Fruit fly (Drosophila melanogaster) whole organism, prepupa: ENCODE results near the gene Lst8.

Source experiments
- Blimp-1 ChIP-seq: fragments of 200-800 bp; sonication (Bioruptor generic); optimal IDR thresholded peaks from 3 replicates; lab custom pipeline; 2017; ENCODE audit warnings: missing biosample characterization, missing genetic modification characterization, mild to moderate bottlenecking, moderate library complexity, missing genetic modification reagents
- CG10631 ChIP-seq: fragments of 200-800 bp; sonication (Bioruptor generic); optimal IDR thresholded peaks from 2 replicates; lab custom pipeline; 2016; ENCODE audit warnings: missing biosample characterization, missing genetic modification characterization
- CG10669 ChIP-seq: fragments of 200-800 bp; sonication (Bioruptor generic); optimal IDR thresholded peaks from 3 replicates; lab custom pipeline; 2018; ENCODE audit warnings: missing biosample characterization, mild to moderate bottlenecking, missing genetic modification characterization, moderate library complexity
- CG11294 ChIP-seq: fragments of 200-800 bp; sonication (Bioruptor generic); IDR thresholded peaks from 2 replicates; pipeline ENCODE4 v1.3.6; 2022; ENCODE audit warnings: missing biosample characterization, missing genetic modification characterization
- CG11762 ChIP-seq: fragments of 200-800 bp; sonication (Bioruptor generic); optimal IDR thresholded peaks from 3 replicates; lab custom pipeline; 2016; ENCODE audit warnings: missing biosample characterization, missing genetic modification characterization; ENCODE audit not compliant: insufficient read depth
- CG11902 ChIP-seq: fragments of 200-800 bp; sonication (Bioruptor generic); optimal IDR thresholded peaks from 3 replicates; lab custom pipeline; 2016; ENCODE audit warnings: missing biosample characterization, missing genetic modification characterization
- CG15336 ChIP-seq: fragments of 200-800 bp; sonication (Bioruptor generic); IDR thresholded peaks from 2 replicates; pipeline ENCODE4 v1.3.6; 2022; ENCODE audit warnings: missing biosample characterization, missing genetic modification characterization
- CG1621 ChIP-seq: fragments of 200-800 bp; sonication (Bioruptor generic); optimal IDR thresholded peaks from 3 replicates; lab custom pipeline; 2018; ENCODE audit warnings: missing biosample characterization, mild to moderate bottlenecking, missing genetic modification characterization
- CG16779 ChIP-seq: fragments of 200-800 bp; sonication (Bioruptor generic); optimal IDR thresholded peaks from 3 replicates; lab custom pipeline; 2017; ENCODE audit warnings: missing biosample characterization, mild to moderate bottlenecking, missing genetic modification characterization
- CG3032 ChIP-seq: fragments of 200-800 bp; optimal IDR thresholded peaks from 2 replicates; lab custom pipeline; 2019; ENCODE audit warnings: missing biosample characterization, mild to moderate bottlenecking, missing genetic modification characterization, moderate library complexity
- CG31627 ChIP-seq: fragments of 200-800 bp; sonication (Bioruptor generic); optimal IDR thresholded peaks from 3 replicates; lab custom pipeline; 2016; ENCODE audit warnings: missing biosample characterization, missing genetic modification characterization
- CG32006 ChIP-seq: fragments of 200-800 bp; sonication (Bioruptor generic); optimal IDR thresholded peaks from 3 replicates; lab custom pipeline; 2017; ENCODE audit warnings: missing biosample characterization, mild to moderate bottlenecking, missing genetic modification characterization
- CG34406 ChIP-seq: fragments of 200-800 bp; sonication (Bioruptor generic); optimal IDR thresholded peaks from 3 replicates; lab custom pipeline; 2016; ENCODE audit warnings: missing biosample characterization, missing genetic modification characterization
- CG3919 ChIP-seq: fragments of 200-800 bp; sonication (Bioruptor generic); optimal IDR thresholded peaks from 3 replicates; lab custom pipeline; 2016; ENCODE audit warnings: missing biosample characterization, missing genetic modification characterization
- CG4318 ChIP-seq: fragments of 200-800 bp; sonication (Bioruptor generic); optimal IDR thresholded peaks from 3 replicates; lab custom pipeline; 2017; ENCODE audit warnings: missing biosample characterization, mild to moderate bottlenecking, missing genetic modification characterization
- CG6792 ChIP-seq: fragments of 200-800 bp; sonication (Bioruptor generic); optimal IDR thresholded peaks from 3 replicates; lab custom pipeline; 2016; ENCODE audit warnings: missing biosample characterization, missing genetic modification characterization
- CG6808 ChIP-seq: fragments of 200-800 bp; sonication (Bioruptor generic); optimal IDR thresholded peaks from 3 replicates; lab custom pipeline; 2017; ENCODE audit warnings: missing biosample characterization, missing genetic modification characterization, mild to moderate bottlenecking, moderate library complexity, missing genetic modification reagents
- CG6854 ChIP-seq: fragments of 200-800 bp; sonication (Bioruptor generic); optimal IDR thresholded peaks from 2 replicates; lab custom pipeline; 2017; ENCODE audit warnings: missing biosample characterization, mild to moderate bottlenecking, missing genetic modification characterization
- CG7368 ChIP-seq: fragments of 200-800 bp; sonication (Bioruptor generic); optimal IDR thresholded peaks from 3 replicates; lab custom pipeline; 2016; ENCODE audit warnings: missing biosample characterization, missing genetic modification characterization
- CG8319 ChIP-seq: fragments of 200-800 bp; sonication (Bioruptor generic); optimal IDR thresholded peaks from 3 replicates; lab custom pipeline; 2016; ENCODE audit warnings: missing biosample characterization, missing genetic modification characterization
- CG8632 ChIP-seq: fragments of 200-800 bp; sonication (Bioruptor generic); optimal IDR thresholded peaks from 3 replicates; lab custom pipeline; 2016; ENCODE audit warnings: missing biosample characterization, missing genetic modification characterization
- CG9139 ChIP-seq: fragments of 200-800 bp; sonication (Bioruptor generic); optimal IDR thresholded peaks from 3 replicates; lab custom pipeline; 2017; ENCODE audit warnings: missing biosample characterization, mild to moderate bottlenecking, missing genetic modification characterization
- Eip78C ChIP-seq: fragments of 200-800 bp; sonication (Bioruptor generic); peaks from one replicate; lab custom pipeline; 2016; ENCODE audit warnings: missing biosample characterization, missing genetic modification characterization
- Eip93F ChIP-seq: fragments of 200-800 bp; sonication (Bioruptor generic); optimal IDR thresholded peaks from 2 replicates; lab custom pipeline; 2016; ENCODE audit warnings: missing biosample characterization, mild to moderate bottlenecking, missing genetic modification characterization
- Ets21C ChIP-seq: fragments of 200-800 bp; sonication (Bioruptor generic); optimal IDR thresholded peaks from 3 replicates; lab custom pipeline; 2016; ENCODE audit warnings: missing biosample characterization, missing genetic modification characterization
- Ets96B ChIP-seq: fragments of 200-800 bp; optimal IDR thresholded peaks from 2 replicates; lab custom pipeline; 2019; ENCODE audit warnings: missing biosample characterization, mild to moderate bottlenecking, missing genetic modification characterization, moderate library complexity
- Gug ChIP-seq: fragments of 200-800 bp; sonication (Bioruptor generic); IDR thresholded peaks from 2 replicates; pipeline ENCODE4 v1.3.6; 2022; ENCODE audit warnings: missing biosample characterization, missing genetic modification characterization
- Hr38 ChIP-seq: sonication (Bioruptor generic); optimal IDR thresholded peaks from 2 replicates; lab custom pipeline; 2016; ENCODE audit warnings: missing biosample characterization, missing genetic modification characterization
- Hr39 ChIP-seq: fragments of 200-800 bp; sonication (Bioruptor generic); optimal IDR thresholded peaks from 2 replicates; lab custom pipeline; 2016; ENCODE audit warnings: missing biosample characterization, missing genetic modification characterization
- Hr4 ChIP-seq: fragments of 200-800 bp; sonication (Bioruptor generic); optimal IDR thresholded peaks from 3 replicates; lab custom pipeline; 2016; ENCODE audit warnings: missing biosample characterization, missing genetic modification characterization
- Lpt ChIP-seq: fragments of 200-800 bp; sonication (Bioruptor generic); optimal IDR thresholded peaks from 3 replicates; lab custom pipeline; 2016; ENCODE audit warnings: missing biosample characterization, missing genetic modification characterization
- Met ChIP-seq: fragments of 200-800 bp; sonication (Bioruptor generic); optimal IDR thresholded peaks from 3 replicates; lab custom pipeline; 2016; ENCODE audit warnings: missing biosample characterization, missing genetic modification characterization
- OdsH ChIP-seq: fragments of 200-800 bp; sonication (Bioruptor generic); optimal IDR thresholded peaks from 3 replicates; lab custom pipeline; 2016; ENCODE audit warnings: missing biosample characterization, missing genetic modification characterization
- Smox ChIP-seq: fragments of 200-800 bp; sonication (Bioruptor generic); optimal IDR thresholded peaks from 3 replicates; lab custom pipeline; 2016; ENCODE audit warnings: missing biosample characterization, missing genetic modification characterization
- Sox102F ChIP-seq: fragments of 200-800 bp; sonication (Bioruptor generic); optimal IDR thresholded peaks from 2 replicates; lab custom pipeline; 2016; ENCODE audit warnings: missing biosample characterization, mild to moderate bottlenecking, missing genetic modification characterization
- Sox14 ChIP-seq: fragments of 200-800 bp; sonication (Bioruptor generic); optimal IDR thresholded peaks from 3 replicates; lab custom pipeline; 2016; ENCODE audit warnings: missing biosample characterization, missing genetic modification characterization
- Sox15 ChIP-seq: fragments of 200-800 bp; sonication (Bioruptor generic); optimal IDR thresholded peaks from 3 replicates; lab custom pipeline; 2016; ENCODE audit warnings: missing biosample characterization, missing genetic modification characterization
- acj6 ChIP-seq: fragments of 200-800 bp; sonication (Bioruptor generic); optimal IDR thresholded peaks from 3 replicates; lab custom pipeline; 2016; ENCODE audit warnings: missing biosample characterization, missing genetic modification characterization
- cyc ChIP-seq: fragments of 200-800 bp; sonication (Bioruptor generic); optimal IDR thresholded peaks from 3 replicates; lab custom pipeline; 2016; ENCODE audit warnings: missing biosample characterization, missing genetic modification characterization
- dac ChIP-seq: fragments of 200-800 bp; sonication (Bioruptor generic); optimal IDR thresholded peaks from 2 replicates; lab custom pipeline; 2017; ENCODE audit warnings: missing biosample characterization, mild to moderate bottlenecking, missing genetic modification characterization
- dsx ChIP-seq: fragments of 200-800 bp; optimal IDR thresholded peaks from 3 replicates; lab custom pipeline; 2019; ENCODE audit warnings: missing biosample characterization, mild to moderate bottlenecking, missing genetic modification characterization, moderate library complexity; ENCODE audit not compliant: poor library complexity, severe bottlenecking
- eg ChIP-seq: fragments of 200-800 bp; sonication (Bioruptor generic); IDR thresholded peaks from 3 replicates; pipeline ENCODE4 v1.3.6; 2022; ENCODE audit warnings: missing biosample characterization, missing genetic modification characterization
- fd59A ChIP-seq: fragments of 200-800 bp; sonication (Bioruptor generic); optimal IDR thresholded peaks from 2 replicates; lab custom pipeline; 2017; ENCODE audit warnings: missing biosample characterization, mild to moderate bottlenecking, missing genetic modification characterization, missing genetic modification reagents
- fkh ChIP-seq: fragments of 200-800 bp; sonication (Bioruptor generic); optimal IDR thresholded peaks from 3 replicates; lab custom pipeline; 2017; ENCODE audit warnings: missing biosample characterization, mild to moderate bottlenecking, missing genetic modification characterization, moderate library complexity
- lz ChIP-seq: fragments of 200-800 bp; sonication (Bioruptor generic); optimal IDR thresholded peaks from 3 replicates; lab custom pipeline; 2016; ENCODE audit warnings: missing biosample characterization, missing genetic modification characterization
- net ChIP-seq: fragments of 200-800 bp; sonication (Bioruptor generic); optimal IDR thresholded peaks from 3 replicates; lab custom pipeline; 2016; ENCODE audit warnings: missing biosample characterization, missing genetic modification characterization
- pdm3 ChIP-seq: fragments of 200-800 bp; sonication (Bioruptor generic); optimal IDR thresholded peaks from 3 replicates; lab custom pipeline; 2016; ENCODE audit warnings: missing biosample characterization, missing genetic modification characterization
- salr ChIP-seq, 2 experiments: fragments of 200-800 bp; sonication (Bioruptor generic); optimal IDR thresholded peaks; 3 replicates each; lab custom pipeline; 2016 to 2018; ENCODE audit warnings: missing biosample characterization in 2 of 2, missing genetic modification characterization in 2 of 2, mild to moderate bottlenecking in 1 of 2
- spab ChIP-seq: fragments of 200-800 bp; sonication (Bioruptor generic); optimal IDR thresholded peaks from 2 replicates; lab custom pipeline; 2017; ENCODE audit warnings: missing biosample characterization, mild to moderate bottlenecking, missing genetic modification characterization, missing genetic modification reagents
- svp ChIP-seq: fragments of 200-800 bp; sonication (Bioruptor generic); peaks from one replicate; lab custom pipeline; 2016; ENCODE audit warnings: missing biosample characterization, missing genetic modification characterization
- vri ChIP-seq: fragments of 200-800 bp; sonication (Bioruptor generic); optimal IDR thresholded peaks from 3 replicates; lab custom pipeline; 2016; ENCODE audit warnings: missing biosample characterization, mild to moderate bottlenecking, missing genetic modification characterization

Lst8 gene

dm6 chrX:9583440-9584103 is 22.2 kb downstream of the Lst8 start:
- TF ChIP-seq Hr39 (GFP tag; lab: Kevin White, UChicago) (peak; percentile 39), fd59A (GFP tag; lab: Kevin White, UChicago) (peak; percentile 94), spab (GFP tag; lab: Kevin White, UChicago) (peak; percentile 93), Sox14 (GFP tag; lab: Kevin White, UChicago) (peak; percentile 79), CG31627 (GFP tag; lab: Kevin White, UChicago) (peak; percentile 33), cyc (GFP tag; lab: Kevin White, UChicago) (peak; percentile 64), CG4318 (GFP tag; lab: Kevin White, UChicago) (peak; percentile 94), Smox (GFP tag; lab: Kevin White, UChicago) (peak; percentile 70), Hr4 (GFP tag; lab: Kevin White, UChicago) (peak; percentile 91), CG15336 (GFP tag; lab: Robert Waterston, UW) (peak; percentile 97), eg (peak; percentile 94), CG3919 (GFP tag; lab: Kevin White, UChicago) (peak; percentile 91), CG6808 (GFP tag; lab: Kevin White, UChicago) (peak; percentile 95), CG1621 (tag; lab: Kevin White, UChicago) (peak; percentile 93), CG16779 (peak; percentile 94), Met (GFP tag; lab: Kevin White, UChicago) (peak; percentile 68), Blimp-1 (GFP tag; lab: Kevin White, UChicago) (no peak), svp (peak; percentile 75), CG6792 (peak; percentile 88), vri (GFP tag; lab: Kevin White, UChicago) (peak; percentile 54), CG11902 (GFP tag; lab: Kevin White, UChicago) (peak; percentile 61), CG6854 (peak; percentile 33), Eip78C (GFP tag; lab: Kevin White, UChicago) (peak; percentile 95), CG34406 (GFP tag; lab: Kevin White, UChicago) (peak; percentile 87), dac (GFP tag; lab: Kevin White, UChicago) (peak; percentile 93), Hr38 (GFP tag; lab: Kevin White, UChicago) (no peak), salr (GFP tag; optimal IDR thresholded peaks at IDR 0.05; lab: Kevin White, UChicago) (peak; percentile 88 to 91), CG9139 (GFP tag; lab: Kevin White, UChicago) (peak; percentile 87), fkh (GFP tag; lab: Kevin White, UChicago) (peak; percentile 51), pdm3 (peak; percentile 88), Eip93F (GFP tag; lab: Kevin White, UChicago) (peak; percentile 32), CG7368 (GFP tag; lab: Kevin White, UChicago) (peak; percentile 89), CG32006 (peak; percentile 98), CG8319 (GFP tag; lab: Kevin White, UChicago) (peak; percentile 75), Ets96B (tag; lab: Kevin White, UChicago) (peak; percentile 94), CG3032 (tag; lab: Kevin White, UChicago) (peak; percentile 94), Gug (peak; percentile 94), net (GFP tag; lab: Kevin White, UChicago) (peak; percentile 89), Sox15 (peak; percentile 70), acj6 (GFP tag; lab: Kevin White, UChicago) (peak; percentile 91), Lpt (GFP tag; lab: Kevin White, UChicago) (peak; percentile 89), lz (GFP tag; lab: Kevin White, UChicago) (peak; percentile 72), Ets21C (GFP tag; lab: Kevin White, UChicago) (peak; percentile 50), OdsH (GFP tag; lab: Kevin White, UChicago) (peak; percentile 92), CG11294 (GFP tag; lab: Robert Waterston, UW) (peak; percentile 91), dsx (peak; percentile 92), Sox102F (peak; percentile 59), CG11762 (GFP tag; lab: Kevin White, UChicago) (peak; percentile 84), CG10631 (GFP tag; lab: Kevin White, UChicago) (peak; percentile 94), CG10669 (GFP tag; lab: Kevin White, UChicago) (peak; percentile 93), CG8632 (peak; percentile 84)
